Worm (Caenorhabditis elegans) whole organism, L1 larva: ENCODE data around the gene F49F1.7.

Experiments
- C34B4.2 ChIP-seq: sonication (generic microtip); optimal IDR thresholded peaks from 2 replicates; lab custom pipeline; 2017; ENCODE audit warnings: mild to moderate bottlenecking, missing genetic modification characterization, missing compliant biosample characterization
- F16B12.6 ChIP-seq: fragments of 150-350 bp; optimal IDR thresholded peaks from 2 replicates; lab custom pipeline; 2014; ENCODE audit warnings: missing biosample characterization, missing genetic modification characterization
- alr-1 ChIP-seq: fragments of 200-800 bp; sonication (Bioruptor generic); optimal IDR thresholded peaks from 2 replicates; lab custom pipeline; 2018; ENCODE audit warnings: borderline replicate concordance, mild to moderate bottlenecking, missing genetic modification characterization, missing compliant biosample characterization
- aly-2 ChIP-seq: fragments of 150-350 bp; optimal IDR thresholded peaks from 2 replicates; lab custom pipeline; 2014; ENCODE audit warnings: missing biosample characterization, missing genetic modification characterization
- ama-1 ChIP-seq: fragments of 150-350 bp; optimal IDR thresholded peaks from 2 replicates; lab custom pipeline; 2014
- ceh-8 ChIP-seq: fragments of 200-800 bp; sonication (Bioruptor generic); optimal IDR thresholded peaks from 2 replicates; lab custom pipeline; 2018; ENCODE audit warnings: mild to moderate bottlenecking, missing genetic modification characterization, moderate library complexity, missing compliant biosample characterization
- ceh-88 ChIP-seq: fragments of 200-800 bp; sonication (Bioruptor generic); IDR thresholded peaks from 2 replicates; pipeline ENCODE4 v1.3.6; 2022; ENCODE audit warnings: missing genetic modification characterization, missing compliant biosample characterization
- ceh-90 ChIP-seq: sonication (generic microtip); optimal IDR thresholded peaks from 2 replicates; lab custom pipeline; 2016; ENCODE audit warnings: missing genetic modification characterization, missing compliant biosample characterization
- ces-1 ChIP-seq: fragments of 150-350 bp; optimal IDR thresholded peaks from 2 replicates; lab custom pipeline; 2014; ENCODE audit warnings: missing biosample characterization, missing genetic modification reagents, missing genetic modification characterization
- dsc-1 ChIP-seq: sonication (generic microtip); optimal IDR thresholded peaks from 2 replicates; lab custom pipeline; 2016; ENCODE audit warnings: mild to moderate bottlenecking, missing genetic modification characterization, missing compliant biosample characterization
- efl-3 ChIP-seq: fragments of 200-800 bp; sonication (Bioruptor generic); optimal IDR thresholded peaks from 2 replicates; lab custom pipeline; 2018; ENCODE audit warnings: mild to moderate bottlenecking, missing genetic modification characterization, missing compliant biosample characterization
- egl-27 ChIP-seq, 2 experiments: fragments of 150-350 bp in 1 of 2; sonication (generic microtip); optimal IDR thresholded peaks; 3 replicates each; lab custom pipeline; 2017 to 2018; ENCODE audit warnings: missing biosample characterization in 2 of 2, missing genetic modification characterization in 2 of 2, missing genetic modification reagents in 2 of 2
- elt-2 ChIP-seq: sonication (generic microtip); optimal IDR thresholded peaks from 2 replicates; lab custom pipeline; 2016; ENCODE audit warnings: missing genetic modification characterization, mild to moderate bottlenecking, inconsistent platforms, missing compliant biosample characterization, missing genetic modification reagents
- elt-3 ChIP-seq, 6 experiments: fragments of 150-350 bp in 1 of 6; sonication (generic microtip); optimal IDR thresholded peaks; 2 replicates each; lab custom pipeline; 2017 to 2018; ENCODE audit warnings: missing biosample characterization in 6 of 6, missing genetic modification characterization in 6 of 6, inconsistent platforms in 1 of 6
- fkh-8 ChIP-seq: sonication (generic microtip); optimal IDR thresholded peaks from 2 replicates; lab custom pipeline; 2016; ENCODE audit warnings: mild to moderate bottlenecking, missing genetic modification characterization, missing compliant biosample characterization
- fos-1 ChIP-seq: fragments of 150-350 bp; optimal IDR thresholded peaks from 2 replicates; lab custom pipeline; 2014; ENCODE audit warnings: missing biosample characterization, missing genetic modification characterization
- irx-1 ChIP-seq: sonication (generic microtip); optimal IDR thresholded peaks from 2 replicates; lab custom pipeline; 2016; ENCODE audit warnings: missing genetic modification characterization, missing compliant biosample characterization
- jun-1 ChIP-seq: fragments of 150-350 bp; optimal IDR thresholded peaks from 2 replicates; lab custom pipeline; 2014; ENCODE audit warnings: missing biosample characterization, missing genetic modification reagents, missing genetic modification characterization
- lin-14 ChIP-seq: fragments of 200-800 bp; sonication (Bioruptor generic); optimal IDR thresholded peaks from 2 replicates; lab custom pipeline; 2018; ENCODE audit warnings: mild to moderate bottlenecking, missing genetic modification characterization, moderate library complexity, missing compliant biosample characterization
- lin-35 ChIP-seq, 2 experiments: fragments of 150-350 bp; optimal IDR thresholded peaks; 2 replicates each; lab custom pipeline; 2014; ENCODE audit warnings: missing biosample characterization in 2 of 2, missing genetic modification characterization in 2 of 2, missing genetic modification reagents in 2 of 2
- lin-39 ChIP-seq: fragments of 150-350 bp; optimal IDR thresholded peaks from 2 replicates; lab custom pipeline; 2014; ENCODE audit warnings: missing biosample characterization, missing genetic modification reagents, missing genetic modification characterization
- lir-3 ChIP-seq: sonication (generic microtip); optimal IDR thresholded peaks from 2 replicates; lab custom pipeline; 2016; ENCODE audit warnings: mild to moderate bottlenecking, missing genetic modification characterization, moderate library complexity, missing compliant biosample characterization; ENCODE audit not compliant: poor library complexity
- lsy-2 ChIP-seq, 2 experiments: fragments of 150-350 bp; optimal IDR thresholded peaks; 2 replicates each; lab custom pipeline; 2014; ENCODE audit warnings: missing biosample characterization in 2 of 2, missing genetic modification characterization in 2 of 2
- mab-9 ChIP-seq: fragments of 200-800 bp; sonication (Bioruptor generic); IDR thresholded peaks from 2 replicates; pipeline ENCODE4 v1.3.6; 2022; ENCODE audit warnings: missing genetic modification reagents, missing genetic modification characterization, missing compliant biosample characterization
- mef-2 ChIP-seq: fragments of 150-350 bp; optimal IDR thresholded peaks from 2 replicates; lab custom pipeline; 2014; ENCODE audit warnings: missing biosample characterization, missing genetic modification characterization
- mep-1 ChIP-seq: fragments of 150-350 bp; optimal IDR thresholded peaks from 2 replicates; lab custom pipeline; 2014; ENCODE audit warnings: missing biosample characterization, missing genetic modification characterization
- nhr-19 ChIP-seq: fragments of 200-800 bp; sonication (Bioruptor generic); conservative IDR thresholded peaks from 2 replicates; pipeline ENCODE4 v1.3.6; 2022; ENCODE audit warnings: missing genetic modification characterization, missing compliant biosample characterization
- nhr-20 ChIP-seq: sonication (generic microtip); optimal IDR thresholded peaks from 2 replicates; lab custom pipeline; 2016; ENCODE audit warnings: mild to moderate bottlenecking, missing genetic modification characterization, missing compliant biosample characterization
- nhr-47 ChIP-seq: sonication (generic microtip); optimal IDR thresholded peaks from 2 replicates; lab custom pipeline; 2016; ENCODE audit warnings: mild to moderate bottlenecking, missing genetic modification characterization, moderate library complexity, missing compliant biosample characterization
- nhr-71 ChIP-seq: sonication (generic microtip); optimal IDR thresholded peaks from 2 replicates; lab custom pipeline; 2016; ENCODE audit warnings: mild to moderate bottlenecking, missing genetic modification characterization, moderate library complexity, missing compliant biosample characterization
- nhr-77 ChIP-seq: fragments of 150-350 bp; optimal IDR thresholded peaks from 2 replicates; lab custom pipeline; 2014; ENCODE audit warnings: missing biosample characterization, missing genetic modification characterization
- nhr-84 ChIP-seq: sonication (generic microtip); optimal IDR thresholded peaks from 2 replicates; lab custom pipeline; 2017; ENCODE audit warnings: missing biosample characterization, missing genetic modification characterization
- nhr-85 ChIP-seq: sonication (generic microtip); peaks from one replicate; lab custom pipeline; 2016; ENCODE audit warnings: missing genetic modification characterization, inconsistent platforms, missing compliant biosample characterization
- nhr-90 ChIP-seq: sonication (generic microtip); optimal IDR thresholded peaks from 2 replicates; lab custom pipeline; 2016; ENCODE audit warnings: mild to moderate bottlenecking, missing genetic modification characterization, missing compliant biosample characterization; ENCODE audit not compliant: poor library complexity
- pag-3 ChIP-seq: sonication (generic microtip); optimal IDR thresholded peaks from 2 replicates; lab custom pipeline; 2017; ENCODE audit warnings: missing genetic modification characterization, mild to moderate bottlenecking, missing compliant biosample characterization, antibody characterized with exemption, borderline replicate concordance; ENCODE audit not compliant: insufficient read depth
- rnt-1 ChIP-seq: sonication (generic microtip); optimal IDR thresholded peaks from 2 replicates; lab custom pipeline; 2016; ENCODE audit warnings: mild to moderate bottlenecking, missing genetic modification characterization, moderate library complexity, missing compliant biosample characterization
- snpc-4 ChIP-seq: fragments of 150-350 bp; optimal IDR thresholded peaks from 2 replicates; lab custom pipeline; 2014; ENCODE audit warnings: missing biosample characterization, missing genetic modification characterization
- snu-23 ChIP-seq: sonication (generic microtip); optimal IDR thresholded peaks from 2 replicates; lab custom pipeline; 2016; ENCODE audit warnings: missing genetic modification characterization, missing compliant biosample characterization
- sox-4 ChIP-seq: sonication (generic microtip); optimal IDR thresholded peaks from 2 replicates; lab custom pipeline; 2016; ENCODE audit warnings: missing genetic modification characterization, missing compliant biosample characterization
- sptf-1 ChIP-seq: fragments of 150-350 bp; optimal IDR thresholded peaks from 2 replicates; lab custom pipeline; 2014; ENCODE audit warnings: missing biosample characterization, missing genetic modification characterization
- swsn-7 ChIP-seq: sonication (generic microtip); optimal IDR thresholded peaks from 2 replicates; lab custom pipeline; 2016; ENCODE audit warnings: missing genetic modification characterization, missing compliant biosample characterization
- tlp-1 ChIP-seq: fragments of 150-350 bp; optimal IDR thresholded peaks from 2 replicates; lab custom pipeline; 2014; ENCODE audit warnings: missing biosample characterization, missing genetic modification characterization
- unc-30 ChIP-seq: sonication (generic microtip); optimal IDR thresholded peaks from 2 replicates; lab custom pipeline; 2017; ENCODE audit warnings: missing biosample characterization, missing genetic modification characterization
- unc-62 ChIP-seq: fragments of 150-350 bp; optimal IDR thresholded peaks from 2 replicates; lab custom pipeline; 2014; ENCODE audit warnings: missing biosample characterization, missing genetic modification reagents, missing genetic modification characterization
- unc-86 ChIP-seq: sonication (generic microtip); optimal IDR thresholded peaks from 2 replicates; lab custom pipeline; 2016; ENCODE audit warnings: missing genetic modification characterization, missing compliant biosample characterization
- unc-98 ChIP-seq: fragments of 200-800 bp; sonication (Bioruptor generic); IDR thresholded peaks from 2 replicates; pipeline ENCODE4 v1.3.6; 2022; ENCODE audit warnings: missing genetic modification characterization, missing compliant biosample characterization
- xbp-1 ChIP-seq: sonication (generic microtip); optimal IDR thresholded peaks from 2 replicates; lab custom pipeline; 2016; ENCODE audit warnings: missing genetic modification characterization, missing compliant biosample characterization
- ztf-11 ChIP-seq, 2 experiments: sonication (generic microtip); optimal IDR thresholded peaks; 2 replicates each; lab custom pipeline; 2016 to 2017; ENCODE audit warnings: missing genetic modification characterization in 2 of 2, missing biosample characterization in 1 of 2, missing compliant biosample characterization in 1 of 2

The F49F1.7 gene

DNA sequence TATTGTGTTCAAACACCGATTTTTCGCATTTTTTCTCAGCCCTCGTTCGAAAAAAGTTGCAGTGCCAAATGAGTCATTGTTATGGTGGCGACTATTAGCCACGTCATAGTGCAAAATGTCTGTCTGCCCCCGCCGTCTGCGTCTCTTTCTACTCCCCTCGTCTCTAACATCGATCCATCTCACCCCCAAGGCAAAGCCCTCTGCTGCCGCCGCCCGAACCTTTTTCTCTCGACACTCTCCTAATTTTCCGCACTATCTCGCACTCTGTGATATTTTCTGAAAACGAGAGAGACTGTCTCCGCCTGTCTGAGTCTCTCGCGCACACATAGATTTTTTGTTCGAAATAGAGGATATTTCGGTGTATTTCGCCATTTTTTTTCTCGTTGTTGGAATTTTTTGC lies 32.5 kb downstream of the F49F1.7 start (continued):
- TF ChIP-seq fos-1 (peak; percentile 71), efl-3 (GFP tag; lab: Kevin White, UChicago) (no peak), irx-1 (tag; lab: Kevin White, UChicago) (peak; percentile 38), ztf-11 (tag; optimal IDR thresholded peaks at IDR 0.05; lab: Kevin White, UChicago) (peak in 1 of 2 experiments; percentile 45), unc-86 (tag; lab: Kevin White, UChicago) (peak; percentile 80), lin-14 (peak; percentile 96), aly-2 (tag; lab: Kevin White, UChicago) (peak; percentile 19), rnt-1 (peak; percentile 80), ceh-88 (GFP tag; lab: Robert Waterston, UW) (peak; percentile 64), snu-23 (GFP tag; lab: Kevin White, UChicago) (peak; percentile 91), sptf-1 (no peak), mab-9 (GFP tag; lab: Robert Waterston, UW) (peak; percentile 56; the same call in 1 of the 2 replicates), swsn-7 (tag; lab: Kevin White, UChicago) (peak; percentile 88), nhr-19 (peak; percentile 77), snpc-4 (tag; lab: Kevin White, UChicago) (peak; percentile 42), F16B12.6 (tag; lab: Kevin White, UChicago) (peak; percentile 46), elt-3 (tag; optimal IDR thresholded peaks at IDR 0.05; lab: Kevin White, UChicago) (peak in 2 of 6 experiments; percentile 19 to 36), nhr-77 (tag; lab: Kevin White, UChicago) (peak; percentile 3), egl-27 (tag; optimal IDR thresholded peaks at IDR 0.05; lab: Kevin White, UChicago) (peak; percentile 4 to 58), unc-30 (no peak), lin-35 (GFP tag; optimal IDR thresholded peaks at IDR 0.05; lab: Kevin White, UChicago) (peak; percentile 60 to 62), ama-1 (lab: Kevin White, UChicago) (no peak), nhr-90 (tag; lab: Kevin White, UChicago) (peak; percentile 68), mef-2 (tag; lab: Kevin White, UChicago) (peak; percentile 67), lin-39 (tag; lab: Kevin White, UChicago) (peak; percentile 53), elt-2 (peak; percentile 24), nhr-85 (tag; lab: Kevin White, UChicago) (peak; percentile 90)

ce11 chrIV:4085787-4086262 lies 39.7 kb downstream of the F49F1.7 start, which contains the start of gene C35B1.2:
C35B1.2 (plus strand) TSS chrIV:4086212.
- no peak for TF ChIP-seq ces-1 (GFP tag; lab: Kevin White, UChicago)
- no peak for TF ChIP-seq alr-1
- TF ChIP-seq unc-98 (GFP tag; lab: Robert Waterston, UW), result no peak
- peak; percentile 86 for TF ChIP-seq F16B12.6 (tag; lab: Kevin White, UChicago)
- TF ChIP-seq dsc-1 (tag; lab: Kevin White, UChicago), result peak; percentile 29
- TF ChIP-seq nhr-90 (tag; lab: Kevin White, UChicago), result no peak
- TF ChIP-seq efl-3 (GFP tag; lab: Kevin White, UChicago), result no peak
- peak; percentile 43 for TF ChIP-seq nhr-47 (tag; lab: Kevin White, UChicago)
- no peak for TF ChIP-seq C34B4.2
- TF ChIP-seq pag-3 (tag; lab: Kevin White, UChicago), result no peak
- peak; percentile 11 for TF ChIP-seq nhr-20 (tag; lab: Kevin White, UChicago)
- peak in 1 of 2 experiments; percentile 17 for TF ChIP-seq lin-35 (GFP tag; optimal IDR thresholded peaks at IDR 0.05; lab: Kevin White, UChicago)
- TF ChIP-seq unc-30, result no peak
- no peak for TF ChIP-seq unc-62
- peak; percentile 43 for TF ChIP-seq mep-1 (tag; lab: Kevin White, UChicago)
- TF ChIP-seq egl-27 (tag; optimal IDR thresholded peaks at IDR 0.05; lab: Kevin White, UChicago), result no peak
- no peak for TF ChIP-seq fkh-8 (tag; lab: Kevin White, UChicago)
- no peak for TF ChIP-seq lir-3 (tag; lab: Kevin White, UChicago)
- TF ChIP-seq sox-4 (tag; lab: Kevin White, UChicago), result no peak
- TF ChIP-seq nhr-19, result no peak
- TF ChIP-seq sptf-1, result no peak
- no peak for TF ChIP-seq jun-1 (tag; lab: Kevin White, UChicago)
- TF ChIP-seq ceh-8, result no peak
- TF ChIP-seq ceh-88 (GFP tag; lab: Robert Waterston, UW), result no peak
- no peak for TF ChIP-seq nhr-84
- no peak for TF ChIP-seq nhr-77 (tag; lab: Kevin White, UChicago)
- TF ChIP-seq tlp-1 (tag; lab: Kevin White, UChicago), result no peak
- TF ChIP-seq ceh-90 (tag; lab: Kevin White, UChicago), result peak; percentile 24
- TF ChIP-seq nhr-71, result peak; percentile 43
- TF ChIP-seq lsy-2 (tag; optimal IDR thresholded peaks at IDR 0.05; lab: Kevin White, UChicago), result peak; percentile 43 to 48
- TF ChIP-seq fos-1, result no peak
- peak; percentile 29 for TF ChIP-seq xbp-1 (tag; lab: Kevin White, UChicago)
- peak; percentile 28 for TF ChIP-seq lin-39 (tag; lab: Kevin White, UChicago)
- TF ChIP-seq mab-9 (GFP tag; lab: Robert Waterston, UW), result no peak
